Fruit fly (Drosophila melanogaster) whole organism, prepupa: ENCODE data around the gene CG7322.

Source experiments
- Blimp-1 ChIP-seq: fragments of 200-800 bp; sonication (Bioruptor generic); optimal IDR thresholded peaks from 3 replicates; lab custom pipeline; 2017; ENCODE audit warnings: missing biosample characterization, missing genetic modification characterization, mild to moderate bottlenecking, moderate library complexity, missing genetic modification reagents
- CG10631 ChIP-seq: fragments of 200-800 bp; sonication (Bioruptor generic); optimal IDR thresholded peaks from 2 replicates; lab custom pipeline; 2016; ENCODE audit warnings: missing biosample characterization, missing genetic modification characterization
- CG11762 ChIP-seq: fragments of 200-800 bp; sonication (Bioruptor generic); optimal IDR thresholded peaks from 3 replicates; lab custom pipeline; 2016; ENCODE audit warnings: missing biosample characterization, missing genetic modification characterization; ENCODE audit not compliant: insufficient read depth
- CG11902 ChIP-seq: fragments of 200-800 bp; sonication (Bioruptor generic); optimal IDR thresholded peaks from 3 replicates; lab custom pipeline; 2016; ENCODE audit warnings: missing biosample characterization, missing genetic modification characterization
- CG15336 ChIP-seq: fragments of 200-800 bp; sonication (Bioruptor generic); IDR thresholded peaks from 2 replicates; pipeline ENCODE4 v1.3.6; 2022; ENCODE audit warnings: missing biosample characterization, missing genetic modification characterization
- CG1621 ChIP-seq: fragments of 200-800 bp; sonication (Bioruptor generic); optimal IDR thresholded peaks from 3 replicates; lab custom pipeline; 2018; ENCODE audit warnings: missing biosample characterization, mild to moderate bottlenecking, missing genetic modification characterization
- CG16779 ChIP-seq: fragments of 200-800 bp; sonication (Bioruptor generic); optimal IDR thresholded peaks from 3 replicates; lab custom pipeline; 2017; ENCODE audit warnings: missing biosample characterization, mild to moderate bottlenecking, missing genetic modification characterization
- CG3032 ChIP-seq: fragments of 200-800 bp; optimal IDR thresholded peaks from 2 replicates; lab custom pipeline; 2019; ENCODE audit warnings: missing biosample characterization, mild to moderate bottlenecking, missing genetic modification characterization, moderate library complexity
- CG31627 ChIP-seq: fragments of 200-800 bp; sonication (Bioruptor generic); optimal IDR thresholded peaks from 3 replicates; lab custom pipeline; 2016; ENCODE audit warnings: missing biosample characterization, missing genetic modification characterization
- CG34406 ChIP-seq: fragments of 200-800 bp; sonication (Bioruptor generic); optimal IDR thresholded peaks from 3 replicates; lab custom pipeline; 2016; ENCODE audit warnings: missing biosample characterization, missing genetic modification characterization
- CG3919 ChIP-seq: fragments of 200-800 bp; sonication (Bioruptor generic); optimal IDR thresholded peaks from 3 replicates; lab custom pipeline; 2016; ENCODE audit warnings: missing biosample characterization, missing genetic modification characterization
- CG4318 ChIP-seq: fragments of 200-800 bp; sonication (Bioruptor generic); optimal IDR thresholded peaks from 3 replicates; lab custom pipeline; 2017; ENCODE audit warnings: missing biosample characterization, mild to moderate bottlenecking, missing genetic modification characterization
- CG6163 ChIP-seq: fragments of 200-800 bp; sonication (Bioruptor generic); IDR thresholded peaks from 3 replicates; pipeline ENCODE4 v1.3.6; 2022; ENCODE audit warnings: missing biosample characterization, missing genetic modification characterization
- CG6276 ChIP-seq: fragments of 200-800 bp; sonication (Bioruptor generic); optimal IDR thresholded peaks from 2 replicates; lab custom pipeline; 2017; ENCODE audit warnings: missing biosample characterization, mild to moderate bottlenecking, missing genetic modification characterization
- CG6792 ChIP-seq: fragments of 200-800 bp; sonication (Bioruptor generic); optimal IDR thresholded peaks from 3 replicates; lab custom pipeline; 2016; ENCODE audit warnings: missing biosample characterization, missing genetic modification characterization
- CG6854 ChIP-seq: fragments of 200-800 bp; sonication (Bioruptor generic); optimal IDR thresholded peaks from 2 replicates; lab custom pipeline; 2017; ENCODE audit warnings: missing biosample characterization, mild to moderate bottlenecking, missing genetic modification characterization
- CG7368 ChIP-seq: fragments of 200-800 bp; sonication (Bioruptor generic); optimal IDR thresholded peaks from 3 replicates; lab custom pipeline; 2016; ENCODE audit warnings: missing biosample characterization, missing genetic modification characterization
- CG8119 ChIP-seq: fragments of 200-800 bp; sonication (Bioruptor generic); IDR thresholded peaks from 3 replicates; pipeline ENCODE4 v1.3.6; 2022; ENCODE audit warnings: missing biosample characterization, missing genetic modification characterization
- CG8632 ChIP-seq: fragments of 200-800 bp; sonication (Bioruptor generic); optimal IDR thresholded peaks from 3 replicates; lab custom pipeline; 2016; ENCODE audit warnings: missing biosample characterization, missing genetic modification characterization
- Eip75B ChIP-seq: fragments of 200-800 bp; sonication (Bioruptor generic); optimal IDR thresholded peaks from 3 replicates; lab custom pipeline; 2016; ENCODE audit warnings: missing biosample characterization, missing genetic modification characterization
- Eip78C ChIP-seq: fragments of 200-800 bp; sonication (Bioruptor generic); peaks from one replicate; lab custom pipeline; 2016; ENCODE audit warnings: missing biosample characterization, missing genetic modification characterization
- Ets21C ChIP-seq: fragments of 200-800 bp; sonication (Bioruptor generic); optimal IDR thresholded peaks from 3 replicates; lab custom pipeline; 2016; ENCODE audit warnings: missing biosample characterization, missing genetic modification characterization
- Ets96B ChIP-seq: fragments of 200-800 bp; optimal IDR thresholded peaks from 2 replicates; lab custom pipeline; 2019; ENCODE audit warnings: missing biosample characterization, mild to moderate bottlenecking, missing genetic modification characterization, moderate library complexity
- Gug ChIP-seq: fragments of 200-800 bp; sonication (Bioruptor generic); IDR thresholded peaks from 2 replicates; pipeline ENCODE4 v1.3.6; 2022; ENCODE audit warnings: missing biosample characterization, missing genetic modification characterization
- Hr38 ChIP-seq: sonication (Bioruptor generic); optimal IDR thresholded peaks from 2 replicates; lab custom pipeline; 2016; ENCODE audit warnings: missing biosample characterization, missing genetic modification characterization
- Lpt ChIP-seq: fragments of 200-800 bp; sonication (Bioruptor generic); optimal IDR thresholded peaks from 3 replicates; lab custom pipeline; 2016; ENCODE audit warnings: missing biosample characterization, missing genetic modification characterization
- Met ChIP-seq: fragments of 200-800 bp; sonication (Bioruptor generic); optimal IDR thresholded peaks from 3 replicates; lab custom pipeline; 2016; ENCODE audit warnings: missing biosample characterization, missing genetic modification characterization
- OdsH ChIP-seq: fragments of 200-800 bp; sonication (Bioruptor generic); optimal IDR thresholded peaks from 3 replicates; lab custom pipeline; 2016; ENCODE audit warnings: missing biosample characterization, missing genetic modification characterization
- Smox ChIP-seq: fragments of 200-800 bp; sonication (Bioruptor generic); optimal IDR thresholded peaks from 3 replicates; lab custom pipeline; 2016; ENCODE audit warnings: missing biosample characterization, missing genetic modification characterization
- Sox102F ChIP-seq: fragments of 200-800 bp; sonication (Bioruptor generic); optimal IDR thresholded peaks from 2 replicates; lab custom pipeline; 2016; ENCODE audit warnings: missing biosample characterization, mild to moderate bottlenecking, missing genetic modification characterization
- Sox14 ChIP-seq: fragments of 200-800 bp; sonication (Bioruptor generic); optimal IDR thresholded peaks from 3 replicates; lab custom pipeline; 2016; ENCODE audit warnings: missing biosample characterization, missing genetic modification characterization
- Sox15 ChIP-seq: fragments of 200-800 bp; sonication (Bioruptor generic); optimal IDR thresholded peaks from 3 replicates; lab custom pipeline; 2016; ENCODE audit warnings: missing biosample characterization, missing genetic modification characterization
- achi ChIP-seq: fragments of 200-800 bp; sonication (Bioruptor generic); optimal IDR thresholded peaks from 3 replicates; lab custom pipeline; 2016; ENCODE audit warnings: missing biosample characterization, missing genetic modification characterization
- acj6 ChIP-seq: fragments of 200-800 bp; sonication (Bioruptor generic); optimal IDR thresholded peaks from 3 replicates; lab custom pipeline; 2016; ENCODE audit warnings: missing biosample characterization, missing genetic modification characterization
- dac ChIP-seq: fragments of 200-800 bp; sonication (Bioruptor generic); optimal IDR thresholded peaks from 2 replicates; lab custom pipeline; 2017; ENCODE audit warnings: missing biosample characterization, mild to moderate bottlenecking, missing genetic modification characterization
- dsx ChIP-seq: fragments of 200-800 bp; optimal IDR thresholded peaks from 3 replicates; lab custom pipeline; 2019; ENCODE audit warnings: missing biosample characterization, mild to moderate bottlenecking, missing genetic modification characterization, moderate library complexity; ENCODE audit not compliant: poor library complexity, severe bottlenecking
- eg ChIP-seq: fragments of 200-800 bp; sonication (Bioruptor generic); IDR thresholded peaks from 3 replicates; pipeline ENCODE4 v1.3.6; 2022; ENCODE audit warnings: missing biosample characterization, missing genetic modification characterization
- esn ChIP-seq: fragments of 200-800 bp; sonication (Bioruptor generic); optimal IDR thresholded peaks from 2 replicates; lab custom pipeline; 2016; ENCODE audit warnings: missing biosample characterization, mild to moderate bottlenecking, missing genetic modification characterization, moderate library complexity
- fd85E ChIP-seq: fragments of 200-800 bp; sonication (Bioruptor generic); optimal IDR thresholded peaks from 3 replicates; lab custom pipeline; 2016; ENCODE audit warnings: missing biosample characterization, missing genetic modification characterization
- fkh ChIP-seq: fragments of 200-800 bp; sonication (Bioruptor generic); optimal IDR thresholded peaks from 3 replicates; lab custom pipeline; 2017; ENCODE audit warnings: missing biosample characterization, mild to moderate bottlenecking, missing genetic modification characterization, moderate library complexity
- lz ChIP-seq: fragments of 200-800 bp; sonication (Bioruptor generic); optimal IDR thresholded peaks from 3 replicates; lab custom pipeline; 2016; ENCODE audit warnings: missing biosample characterization, missing genetic modification characterization
- salr ChIP-seq, 2 experiments: fragments of 200-800 bp; sonication (Bioruptor generic); optimal IDR thresholded peaks; 3 replicates each; lab custom pipeline; 2016 to 2018; ENCODE audit warnings: missing biosample characterization in 2 of 2, missing genetic modification characterization in 2 of 2, mild to moderate bottlenecking in 1 of 2
- spab ChIP-seq: fragments of 200-800 bp; sonication (Bioruptor generic); optimal IDR thresholded peaks from 2 replicates; lab custom pipeline; 2017; ENCODE audit warnings: missing biosample characterization, mild to moderate bottlenecking, missing genetic modification characterization, missing genetic modification reagents
- ss ChIP-seq, 2 experiments: fragments of 200-800 bp; sonication (Bioruptor generic); optimal IDR thresholded peaks; 2 replicates in 1 of 2; 3 replicates in 1 of 2; lab custom pipeline; 2017 to 2018; ENCODE audit warnings: mild to moderate bottlenecking in 2 of 2, missing biosample characterization in 2 of 2, missing genetic modification characterization in 2 of 2, moderate library complexity in 1 of 2
- svp ChIP-seq: fragments of 200-800 bp; sonication (Bioruptor generic); peaks from one replicate; lab custom pipeline; 2016; ENCODE audit warnings: missing biosample characterization, missing genetic modification characterization
- topi ChIP-seq: fragments of 200-800 bp; sonication (Bioruptor generic); optimal IDR thresholded peaks from 3 replicates; lab custom pipeline; 2016; ENCODE audit warnings: missing biosample characterization, missing genetic modification characterization
- vri ChIP-seq: fragments of 200-800 bp; sonication (Bioruptor generic); optimal IDR thresholded peaks from 3 replicates; lab custom pipeline; 2016; ENCODE audit warnings: missing biosample characterization, mild to moderate bottlenecking, missing genetic modification characterization

Gene CG7322

dm6 chrX:18834399-18834798 lies 23.2 kb downstream of the CG7322 start (continued):
- no peak for TF ChIP-seq dac
- peak; percentile 91 for TF ChIP-seq svp
- peak; percentile 26 for TF ChIP-seq CG6792 (GFP tag; lab: Kevin White, UChicago)
- TF ChIP-seq Sox14 (GFP tag; lab: Kevin White, UChicago): no peak
- TF ChIP-seq Eip78C (GFP tag; lab: Kevin White, UChicago): peak; percentile 92
- TF ChIP-seq Hr38: no peak
- peak; percentile 34 for TF ChIP-seq Ets21C (GFP tag; lab: Kevin White, UChicago)
- peak; percentile 82 for TF ChIP-seq Met (GFP tag; lab: Kevin White, UChicago)
- TF ChIP-seq CG8119 (GFP tag; lab: Robert Waterston, UW): 0 out of 3 replicates have a peak, but pooled peaks have one; percentile 17
- peak; percentile 54 for TF ChIP-seq CG31627 (GFP tag; lab: Kevin White, UChicago)
- TF ChIP-seq OdsH (GFP tag; lab: Kevin White, UChicago): peak; percentile 47
- peak; percentile 37; the same call in 1 of the 2 replicates for TF ChIP-seq Gug
- TF ChIP-seq CG16779: peak; percentile 27
- no peak for TF ChIP-seq CG4318 (GFP tag; lab: Kevin White, UChicago)
- TF ChIP-seq salr (GFP tag; optimal IDR thresholded peaks at IDR 0.05; lab: Kevin White, UChicago): no peak
- peak; percentile 40 for TF ChIP-seq Blimp-1 (GFP tag; lab: Kevin White, UChicago)
- peak; percentile 72 for TF ChIP-seq lz (GFP tag; lab: Kevin White, UChicago)
- TF ChIP-seq CG6854 (GFP tag; lab: Kevin White, UChicago): no peak
- TF ChIP-seq CG6163 (GFP tag; lab: Robert Waterston, UW): peak; percentile 78
- TF ChIP-seq fkh (GFP tag; lab: Kevin White, UChicago): no peak
- TF ChIP-seq fd85E: no peak
- TF ChIP-seq CG10631 (GFP tag; lab: Kevin White, UChicago): peak; percentile 43
- peak; percentile 33 for TF ChIP-seq CG11762 (GFP tag; lab: Kevin White, UChicago)
- peak; percentile 78 for TF ChIP-seq CG3919 (GFP tag; lab: Kevin White, UChicago)
- peak; percentile 86 for TF ChIP-seq CG11902 (GFP tag; lab: Kevin White, UChicago)
- no peak for TF ChIP-seq Lpt (GFP tag; lab: Kevin White, UChicago)
- peak; percentile 65; the same call in 2 of the 3 replicates for TF ChIP-seq eg (GFP tag; lab: Robert Waterston, UW)
- peak; percentile 27 for TF ChIP-seq vri (GFP tag; lab: Kevin White, UChicago)
- peak; percentile 47 for TF ChIP-seq CG8632
- TF ChIP-seq spab (GFP tag; lab: Kevin White, UChicago): peak; percentile 21
- TF ChIP-seq dsx: peak; percentile 45
- TF ChIP-seq CG15336 (GFP tag; lab: Robert Waterston, UW): peak; percentile 45; the same call in 1 of the 2 replicates
- peak; percentile 68 for TF ChIP-seq Sox15 (GFP tag; lab: Kevin White, UChicago)
- peak; percentile 88 for TF ChIP-seq topi (GFP tag; lab: Kevin White, UChicago)
- TF ChIP-seq acj6 (GFP tag; lab: Kevin White, UChicago): peak; percentile 68
- TF ChIP-seq, all 60 proteins: peak for 47

- TF ChIP-seq Gug (no peak), CG8119 (GFP tag; lab: Robert Waterston, UW) (0 out of 3 replicates have a peak, but pooled peaks have one; percentile 20), Met (GFP tag; lab: Kevin White, UChicago) (peak; percentile 10), CG34406 (GFP tag; lab: Kevin White, UChicago) (no peak), CG6276 (GFP tag; lab: Kevin White, UChicago) (no peak), fkh (GFP tag; lab: Kevin White, UChicago) (peak; percentile 46), Ets96B (no peak), achi (GFP tag; lab: Kevin White, UChicago) (no peak), Eip78C (GFP tag; lab: Kevin White, UChicago) (peak; percentile 78), Hr38 (no peak), ss (GFP tag; optimal IDR thresholded peaks at IDR 0.05; lab: Kevin White, UChicago) (peak; percentile 30 to 37), Eip75B (GFP tag; lab: Kevin White, UChicago) (peak; percentile 18), CG1621 (tag; lab: Kevin White, UChicago) (no peak), Sox102F (GFP tag; lab: Kevin White, UChicago) (peak; percentile 18), esn (GFP tag; lab: Kevin White, UChicago) (peak; percentile 25), CG7368 (peak; percentile 32), Smox (peak; percentile 31), CG15336 (GFP tag; lab: Robert Waterston, UW) (no peak; the same call in 1 of the 2 replicates), vri (GFP tag; lab: Kevin White, UChicago) (no peak), CG6163 (GFP tag; lab: Robert Waterston, UW) (peak; percentile 56; the same call in 1 of the 3 replicates), CG3919 (GFP tag; lab: Kevin White, UChicago) (peak; percentile 47), topi (GFP tag; lab: Kevin White, UChicago) (peak; percentile 26), Lpt (GFP tag; lab: Kevin White, UChicago) (no peak), dsx (peak; percentile 23), CG10631 (GFP tag; lab: Kevin White, UChicago) (no peak), CG3032 (tag; lab: Kevin White, UChicago) (no peak), eg (GFP tag; lab: Robert Waterston, UW) (peak; percentile 54; the same call in 1 of the 3 replicates), svp (no peak), Blimp-1 (GFP tag; lab: Kevin White, UChicago) (no peak), CG4318 (GFP tag; lab: Kevin White, UChicago) (no peak), CG11762 (GFP tag; lab: Kevin White, UChicago) (no peak)
Observed at dm6 chrX:18832371-18832852, 25.1 kb downstream of the CG7322 start, which contains the start of gene Pvf1. Pvf1 (plus strand) TSS chrX:18832682.
